Fruit fly (Drosophila melanogaster) whole organism, adult: ENCODE data around the gene Kaz.

Experiments used
- CG11617 ChIP-seq: fragments of 200-800 bp; sonication (Bioruptor generic); optimal IDR thresholded peaks from 2 replicates; lab custom pipeline; 2017; ENCODE audit warnings: mild to moderate bottlenecking, missing biosample characterization, missing genetic modification reagents, missing genetic modification characterization
- CG12768 ChIP-seq: fragments of 200-800 bp; sonication (Bioruptor generic); optimal IDR thresholded peaks from 2 replicates; lab custom pipeline; 2017; ENCODE audit warnings: missing biosample characterization, missing genetic modification characterization, mild to moderate bottlenecking, moderate library complexity, missing genetic modification reagents
- CG14711 ChIP-seq: fragments of 200-800 bp; sonication (Bioruptor generic); optimal IDR thresholded peaks from 2 replicates; lab custom pipeline; 2018; ENCODE audit warnings: missing biosample characterization, mild to moderate bottlenecking, missing genetic modification characterization, moderate library complexity
- CG1620 ChIP-seq: fragments of 200-800 bp; sonication (Bioruptor generic); optimal IDR thresholded peaks from 2 replicates; lab custom pipeline; 2016; ENCODE audit warnings: missing biosample characterization, missing genetic modification characterization
- CG33017 ChIP-seq: fragments of 200-800 bp; sonication (Bioruptor generic); optimal IDR thresholded peaks from 2 replicates; lab custom pipeline; 2018; ENCODE audit warnings: missing biosample characterization, mild to moderate bottlenecking, missing genetic modification characterization, moderate library complexity
- CG5204 ChIP-seq: fragments of 200-800 bp; sonication (Bioruptor generic); optimal IDR thresholded peaks from 2 replicates; lab custom pipeline; 2016; ENCODE audit warnings: missing biosample characterization, missing genetic modification characterization
- CG7045 ChIP-seq: fragments of 200-800 bp; sonication (Bioruptor generic); optimal IDR thresholded peaks from 2 replicates; lab custom pipeline; 2017; ENCODE audit warnings: missing biosample characterization, mild to moderate bottlenecking, missing genetic modification characterization
- CG7101 ChIP-seq: fragments of 200-800 bp; sonication (Bioruptor generic); optimal IDR thresholded peaks from 2 replicates; lab custom pipeline; 2018; ENCODE audit warnings: missing biosample characterization, mild to moderate bottlenecking, missing genetic modification characterization, moderate library complexity
- Clk ChIP-seq: fragments of 200-800 bp; sonication (Bioruptor generic); optimal IDR thresholded peaks from 2 replicates; lab custom pipeline; 2017; ENCODE audit warnings: missing biosample characterization, missing genetic modification characterization
- Crg-1 ChIP-seq: fragments of 200-800 bp; sonication (Bioruptor generic); optimal IDR thresholded peaks from 2 replicates; lab custom pipeline; 2016; ENCODE audit warnings: missing biosample characterization, missing genetic modification characterization
- Hr96 ChIP-seq: fragments of 200-800 bp; sonication (Bioruptor generic); optimal IDR thresholded peaks from 2 replicates; lab custom pipeline; 2016; ENCODE audit warnings: missing biosample characterization, missing genetic modification characterization
- Mnt ChIP-seq: fragments of 200-800 bp; sonication (Bioruptor generic); optimal IDR thresholded peaks from 2 replicates; lab custom pipeline; 2016; ENCODE audit warnings: missing biosample characterization, mild to moderate bottlenecking, missing genetic modification characterization
- bab1 ChIP-seq: fragments of 200-800 bp; sonication (Bioruptor generic); optimal IDR thresholded peaks from 3 replicates; lab custom pipeline; 2019; ENCODE audit warnings: missing biosample characterization, mild to moderate bottlenecking, missing genetic modification characterization, moderate library complexity
- cic ChIP-seq: fragments of 200-800 bp; sonication (Bioruptor generic); optimal IDR thresholded peaks from 2 replicates; lab custom pipeline; 2017; ENCODE audit warnings: missing biosample characterization, mild to moderate bottlenecking, missing genetic modification characterization, moderate library complexity
- cnc ChIP-seq, 2 experiments: fragments of >200 bp; optimal IDR thresholded peaks; 2 replicates each; lab custom pipeline; 2017
- kay ChIP-seq: fragments of 200-800 bp; sonication (Bioruptor generic); peaks from one replicate; lab custom pipeline; 2016; ENCODE audit warnings: missing biosample characterization, missing genetic modification characterization, borderline replicate concordance
- ovo ChIP-seq: fragments of 200-800 bp; sonication (Bioruptor generic); optimal IDR thresholded peaks from 2 replicates; lab custom pipeline; 2016; ENCODE audit warnings: missing biosample characterization, missing genetic modification characterization
- pad ChIP-seq: fragments of 200-800 bp; sonication (Bioruptor generic); optimal IDR thresholded peaks from 3 replicates; lab custom pipeline; 2017; ENCODE audit warnings: missing biosample characterization, missing genetic modification characterization, mild to moderate bottlenecking, moderate library complexity, missing genetic modification reagents
- tj ChIP-seq: fragments of 200-800 bp; sonication (Bioruptor generic); optimal IDR thresholded peaks from 3 replicates; lab custom pipeline; 2017; ENCODE audit warnings: missing biosample characterization, mild to moderate bottlenecking, missing genetic modification characterization, moderate library complexity
- toe ChIP-seq: fragments of 200-800 bp; sonication (Bioruptor generic); optimal IDR thresholded peaks from 2 replicates; lab custom pipeline; 2016; ENCODE audit warnings: missing biosample characterization, missing genetic modification characterization

The Kaz gene

DNA sequence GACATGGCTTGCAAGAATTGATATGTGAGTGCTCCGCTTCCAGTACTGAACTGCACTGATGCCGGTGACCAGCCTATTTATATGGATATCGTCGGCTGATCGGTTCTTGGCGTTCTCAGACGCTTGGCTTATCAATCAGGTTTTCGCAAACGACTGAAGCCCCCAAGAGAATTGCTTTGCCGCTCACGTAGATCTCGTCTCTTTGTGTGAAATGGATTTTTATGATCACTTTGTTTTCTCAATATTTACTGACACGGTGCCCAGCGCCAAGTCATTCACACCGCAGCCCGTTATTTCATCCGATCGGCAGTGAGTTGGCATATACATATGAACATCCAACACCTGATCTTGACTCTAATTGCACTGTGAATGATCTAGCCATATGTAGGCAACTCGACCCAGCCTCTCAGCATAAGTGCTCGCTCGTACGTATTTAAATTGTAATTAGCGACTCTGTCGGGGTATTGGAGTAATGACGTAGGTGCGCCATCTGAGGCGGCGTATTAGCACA is 30.6 kb upstream of the Kaz start, which contains the start of gene CG13639:
TSS of gene CG13639 (minus strand) at position 51 of the 511 bp plus-strand sequence.
- TF ChIP-seq Hr96: no peak
- no peak for TF ChIP-seq CG5204
- no peak for TF ChIP-seq pad (GFP tag; lab: Kevin White, UChicago)
- peak in 1 of 2 experiments; percentile 42 for TF ChIP-seq cnc (optimal IDR thresholded peaks at IDR 0.05; lab: Kevin White, UChicago)
- TF ChIP-seq ovo (GFP tag; lab: Kevin White, UChicago): peak; percentile 48
- no peak for TF ChIP-seq kay (GFP tag; lab: Kevin White, UChicago)
- no peak for TF ChIP-seq CG7101

DNA sequence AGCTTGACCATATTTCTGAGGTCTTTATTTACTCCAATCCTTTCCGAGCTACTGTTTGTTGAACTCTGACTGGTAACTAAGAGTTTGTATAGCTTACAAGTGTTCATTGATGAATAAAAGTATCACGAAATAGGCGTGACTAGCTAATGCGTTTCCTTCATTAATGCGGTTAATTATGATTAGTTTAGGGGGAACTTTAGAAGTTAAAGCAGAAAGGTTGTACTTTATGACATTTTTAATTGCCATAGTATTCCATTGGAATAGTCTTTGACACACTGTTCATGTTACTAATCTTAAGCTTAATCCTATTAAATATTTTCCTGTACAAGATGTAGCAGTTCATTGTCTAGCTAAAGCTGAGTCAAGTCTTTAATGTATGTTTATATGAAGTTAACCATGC is 29.9 kb upstream of the Kaz start, which contains the start of gene ppk22:
TSS of gene ppk22 (minus strand) at position 101 of the 400 bp plus-strand sequence.
- no peak for TF ChIP-seq bab1 (GFP tag; lab: Kevin White, UChicago)
- TF ChIP-seq CG5204: no peak
- TF ChIP-seq CG7101: no peak
- no peak for TF ChIP-seq CG1620 (GFP tag; lab: Kevin White, UChicago)
- TF ChIP-seq Hr96: no peak
- TF ChIP-seq CG12768 (GFP tag; lab: Kevin White, UChicago): no peak
- no peak for TF ChIP-seq cic (GFP tag; lab: Kevin White, UChicago)
- TF ChIP-seq Mnt (GFP tag; lab: Kevin White, UChicago): no peak
- TF ChIP-seq kay (GFP tag; lab: Kevin White, UChicago): no peak
- TF ChIP-seq CG14711 (tag; lab: Kevin White, UChicago): no peak
- TF ChIP-seq CG11617 (GFP tag; lab: Kevin White, UChicago): no peak
- TF ChIP-seq cnc (optimal IDR thresholded peaks at IDR 0.05; lab: Kevin White, UChicago): no peak
- no peak for TF ChIP-seq CG7045 (GFP tag; lab: Kevin White, UChicago)
- TF ChIP-seq Clk: no peak
- TF ChIP-seq ovo (GFP tag; lab: Kevin White, UChicago): no peak
- TF ChIP-seq Crg-1 (GFP tag; lab: Kevin White, UChicago): no peak
- no peak for TF ChIP-seq toe (GFP tag; lab: Kevin White, UChicago)

dm6 chr3R:24857459-24857858 is 27.7 kb upstream of the Kaz start, which contains the start of gene CAH4:
CAH4 (minus strand) TSS chr3R:24857559.
- TF ChIP-seq kay (GFP tag; lab: Kevin White, UChicago) (no peak), Hr96 (no peak), CG7045 (GFP tag; lab: Kevin White, UChicago) (no peak), tj (no peak), CG14711 (tag; lab: Kevin White, UChicago) (no peak)

dm6 chr3R:24856143-24856542 is 26.4 kb upstream of the Kaz start, which contains the start of gene HDAC11:
HDAC11 (minus strand) TSS chr3R:24856243.
- TF ChIP-seq CG14711 (tag; lab: Kevin White, UChicago) (no peak), pad (GFP tag; lab: Kevin White, UChicago) (no peak), cic (GFP tag; lab: Kevin White, UChicago) (no peak), CG5204 (no peak), CG12768 (GFP tag; lab: Kevin White, UChicago) (no peak), tj (no peak), bab1 (GFP tag; lab: Kevin White, UChicago) (no peak), Hr96 (no peak), toe (GFP tag; lab: Kevin White, UChicago) (no peak), CG11617 (GFP tag; lab: Kevin White, UChicago) (no peak), ovo (GFP tag; lab: Kevin White, UChicago) (no peak), Clk (no peak), Crg-1 (GFP tag; lab: Kevin White, UChicago) (no peak), kay (GFP tag; lab: Kevin White, UChicago) (no peak), cnc (optimal IDR thresholded peaks at IDR 0.05; lab: Kevin White, UChicago) (no peak), CG1620 (GFP tag; lab: Kevin White, UChicago) (no peak), CG7045 (GFP tag; lab: Kevin White, UChicago) (no peak)

dm6 chr3R:24851429-24851828 is 21.7 kb upstream of the Kaz start, which contains the start of gene Nct:
Nct (plus strand) TSS chr3R:24851601.
- TF ChIP-seq kay (GFP tag; lab: Kevin White, UChicago) (no peak), CG12768 (GFP tag; lab: Kevin White, UChicago) (no peak), cnc (optimal IDR thresholded peaks at IDR 0.05; lab: Kevin White, UChicago) (peak in 1 of 2 experiments; percentile 28), cic (GFP tag; lab: Kevin White, UChicago) (no peak)

dm6 chr3R:24850420-24850819 is 20.7 kb upstream of the Kaz start, which contains the start of gene CG7006:
CG7006 (plus strand) TSS chr3R:24850627.
- TF ChIP-seq kay (GFP tag; lab: Kevin White, UChicago) (no peak), pad (GFP tag; lab: Kevin White, UChicago) (peak; percentile 88), CG33017 (tag; lab: Kevin White, UChicago) (peak; percentile 60), CG7101 (peak; percentile 91), cic (GFP tag; lab: Kevin White, UChicago) (peak; percentile 43), tj (no peak), CG1620 (GFP tag; lab: Kevin White, UChicago) (peak; percentile 97), cnc (optimal IDR thresholded peaks at IDR 0.05; lab: Kevin White, UChicago) (no peak), CG14711 (tag; lab: Kevin White, UChicago) (peak; percentile 77), Mnt (GFP tag; lab: Kevin White, UChicago) (peak; percentile 97), CG5204 (peak; percentile 77), Crg-1 (GFP tag; lab: Kevin White, UChicago) (peak; percentile 98), CG12768 (GFP tag; lab: Kevin White, UChicago) (peak; percentile 79), ovo (GFP tag; lab: Kevin White, UChicago) (peak; percentile 72), CG7045 (GFP tag; lab: Kevin White, UChicago) (peak; percentile 71), Clk (peak; percentile 67), Hr96 (peak; percentile 76), bab1 (GFP tag; lab: Kevin White, UChicago) (peak; percentile 75), CG11617 (GFP tag; lab: Kevin White, UChicago) (peak; percentile 41), toe (GFP tag; lab: Kevin White, UChicago) (peak; percentile 80)
